Worm (Caenorhabditis elegans) whole organism, young adult: Measurements from ENCODE around the gene Y57A10A.24.

Experiments
- akir-1 ChIP-seq: fragments of 200-800 bp; sonication (Bioruptor generic); optimal IDR thresholded peaks from 2 replicates; lab custom pipeline; 2018; ENCODE audit warnings: mild to moderate bottlenecking, missing genetic modification characterization, moderate library complexity, missing compliant biosample characterization
- attf-5 ChIP-seq: fragments of 200-800 bp; sonication (Bioruptor generic); optimal IDR thresholded peaks from 2 replicates; lab custom pipeline; 2018; ENCODE audit warnings: mild to moderate bottlenecking, missing genetic modification characterization, missing compliant biosample characterization
- let-607 ChIP-seq, 2 experiments: fragments of 200-800 bp in 1 of 2; sonication (Bioruptor generic) in 1 of 2; sonication (generic microtip) in 1 of 2; optimal IDR thresholded peaks; 2 replicates each; lab custom pipeline; 2016 to 2018; ENCODE audit warnings: mild to moderate bottlenecking in 2 of 2, missing compliant biosample characterization in 2 of 2, missing genetic modification characterization in 2 of 2, moderate library complexity in 2 of 2, missing genotype in 1 of 2
- mel-28 ChIP-seq: sonication (generic microtip); optimal IDR thresholded peaks from 2 replicates; lab custom pipeline; 2016; ENCODE audit warnings: borderline replicate concordance, mild to moderate bottlenecking, missing genetic modification characterization, missing compliant biosample characterization
- pha-4 ChIP-seq: fragments of 150-350 bp; sonication (generic microtip); optimal IDR thresholded peaks from 2 replicates; lab custom pipeline; 2014; ENCODE audit warnings: missing biosample characterization, missing genetic modification reagents, missing genetic modification characterization
- ztf-25 ChIP-seq: fragments of 200-800 bp; sonication (Bioruptor generic); IDR thresholded peaks from 2 replicates; pipeline ENCODE4 v1.3.6; 2022; ENCODE audit warnings: missing genetic modification reagents, missing genetic modification characterization, missing compliant biosample characterization

- TF ChIP-seq attf-5 (GFP tag; lab: Kevin White, UChicago) (no peak), akir-1 (GFP tag; lab: Kevin White, UChicago) (no peak), ztf-25 (GFP tag; lab: Robert Waterston, UW) (no peak), pha-4 (tag; lab: Kevin White, UChicago) (no peak), mel-28 (tag; lab: Kevin White, UChicago) (no peak), let-607 (tag; optimal IDR thresholded peaks at IDR 0.05; lab: Kevin White, UChicago) (no peak)
Observed at ce11 chrII:12268857-12269256, 26.1 kb downstream of the Y57A10A.24 start.
